Fruit fly (Drosophila melanogaster) whole organism, wandering third instar larva: Measurements from ENCODE around the gene Jwa.

Experiments used
- Abd-B ChIP-seq: fragments of >200 bp; optimal IDR thresholded peaks from 2 replicates; lab custom pipeline; 2017; ENCODE audit warnings: missing biosample characterization, missing genetic modification characterization
- CG32264 ChIP-seq: fragments of 200-800 bp; sonication (Bioruptor generic); optimal IDR thresholded peaks from 2 replicates; lab custom pipeline; 2016; ENCODE audit warnings: missing biosample characterization, missing genetic modification characterization
- CG9705 ChIP-seq: fragments of 200-800 bp; sonication (Bioruptor generic); optimal IDR thresholded peaks from 2 replicates; lab custom pipeline; 2018; ENCODE audit warnings: missing biosample characterization, mild to moderate bottlenecking, missing genetic modification characterization
- CrebA ChIP-seq: fragments of 200-800 bp; sonication (Bioruptor generic); optimal IDR thresholded peaks from 2 replicates; lab custom pipeline; 2016; ENCODE audit warnings: missing biosample characterization, mild to moderate bottlenecking, missing genetic modification characterization, borderline replicate concordance
- Dfd ChIP-seq: fragments of >200 bp; optimal IDR thresholded peaks from 2 replicates; lab custom pipeline; 2017; ENCODE audit warnings: missing biosample characterization, missing genetic modification characterization
- Dif ChIP-seq: fragments of 200-275, 200-300 bp; sonication (Bioruptor generic); optimal IDR thresholded peaks from 2 replicates; lab custom pipeline; 2018; ENCODE audit warnings: missing biosample characterization, missing genetic modification characterization; ENCODE audit not compliant: partially characterized antibody
- GATAd ChIP-seq: sonication (Bioruptor generic); optimal IDR thresholded peaks from 2 replicates; lab custom pipeline; 2016; ENCODE audit warnings: missing biosample characterization, missing genetic modification characterization
- HLH106 ChIP-seq: fragments of 200-800 bp; optimal IDR thresholded peaks from 3 replicates; lab custom pipeline; 2019; ENCODE audit warnings: missing biosample characterization, mild to moderate bottlenecking, missing genetic modification characterization, moderate library complexity
- Hnf4 ChIP-seq: fragments of 200-800 bp; sonication (Bioruptor generic); optimal IDR thresholded peaks from 2 replicates; lab custom pipeline; 2016; ENCODE audit warnings: missing biosample characterization, mild to moderate bottlenecking, missing genetic modification characterization
- Hr78 ChIP-seq: fragments of >200 bp; optimal IDR thresholded peaks from 2 replicates; lab custom pipeline; 2017; ENCODE audit warnings: missing biosample characterization, missing genetic modification characterization
- Hr83 ChIP-seq: fragments of 200-300 bp; sonication (Bioruptor generic); optimal IDR thresholded peaks from 2 replicates; lab custom pipeline; 2016; ENCODE audit warnings: missing biosample characterization, mild to moderate bottlenecking, missing genetic modification characterization, moderate library complexity; ENCODE audit not compliant: poor library complexity, severe bottlenecking
- Jra ChIP-seq: sonication (Bioruptor generic); optimal IDR thresholded peaks from 2 replicates; lab custom pipeline; 2016; ENCODE audit warnings: missing biosample characterization, missing genetic modification characterization
- Mio ChIP-seq: sonication (Bioruptor generic); optimal IDR thresholded peaks from 2 replicates; lab custom pipeline; 2016; ENCODE audit warnings: missing biosample characterization, missing genetic modification characterization
- Myc ChIP-seq: fragments of >200 bp; optimal IDR thresholded peaks from 2 replicates; lab custom pipeline; 2017
- N ChIP-seq: fragments of >200 bp; optimal IDR thresholded peaks from 2 replicates; lab custom pipeline; 2018; ENCODE audit warnings: missing biosample characterization, missing external identifiers, missing genetic modification characterization
- OdsH ChIP-seq: fragments of 200-800 bp; sonication (Bioruptor generic); optimal IDR thresholded peaks from 2 replicates; lab custom pipeline; 2016; ENCODE audit warnings: missing biosample characterization, mild to moderate bottlenecking, missing genetic modification characterization
- Rel ChIP-seq, 2 experiments: fragments of 200-800 bp; sonication (Bioruptor generic) in 1 of 2; optimal IDR thresholded peaks; 2 replicates in 1 of 2; 3 replicates in 1 of 2; lab custom pipeline; 2016 to 2019; ENCODE audit warnings: mild to moderate bottlenecking in 2 of 2, missing biosample characterization in 2 of 2, missing genetic modification characterization in 2 of 2, moderate library complexity in 1 of 2
- Sp1 ChIP-seq: fragments of 200-800 bp; sonication (Bioruptor generic); optimal IDR thresholded peaks from 3 replicates; lab custom pipeline; 2019; ENCODE audit warnings: missing biosample characterization, mild to moderate bottlenecking, missing genetic modification characterization, moderate library complexity
- Vsx2 ChIP-seq: fragments of 200-300, 225-300 bp; sonication (Bioruptor generic); optimal IDR thresholded peaks from 2 replicates; lab custom pipeline; 2018; ENCODE audit warnings: missing biosample characterization, missing genetic modification characterization; ENCODE audit not compliant: partially characterized antibody
- br ChIP-seq: fragments of 200-800 bp; sonication (Bioruptor generic); optimal IDR thresholded peaks from 2 replicates; lab custom pipeline; 2016; ENCODE audit warnings: missing biosample characterization, missing genetic modification characterization
- brk ChIP-seq: fragments of 200-800 bp; sonication (Bioruptor generic); optimal IDR thresholded peaks from 2 replicates; lab custom pipeline; 2016; ENCODE audit warnings: missing biosample characterization, mild to moderate bottlenecking, missing genetic modification characterization
- dl ChIP-seq, 2 experiments: fragments of 175-275, 200-275 bp in 1 of 2; fragments of 200-275 bp in 1 of 2; sonication (Bioruptor generic); optimal IDR thresholded peaks; lab custom pipeline; 2018; ENCODE audit warnings: mild to moderate bottlenecking in 2 of 2, missing biosample characterization in 2 of 2, missing genetic modification characterization in 2 of 2, moderate library complexity in 2 of 2; ENCODE audit not compliant: partially characterized antibody in 2 of 2, insufficient read depth in 1 of 2
- dmrt93B ChIP-seq: fragments of 200-800 bp; sonication (Bioruptor generic); optimal IDR thresholded peaks from 2 replicates; lab custom pipeline; 2018; ENCODE audit warnings: missing biosample characterization, mild to moderate bottlenecking, missing genetic modification characterization
- dsf ChIP-seq: sonication (Bioruptor generic); optimal IDR thresholded peaks from 2 replicates; lab custom pipeline; 2016; ENCODE audit warnings: missing biosample characterization, missing genetic modification characterization, borderline replicate concordance
- ey ChIP-seq: fragments of 200-800 bp; sonication (Bioruptor generic); optimal IDR thresholded peaks from 2 replicates; lab custom pipeline; 2016; ENCODE audit warnings: missing biosample characterization, missing genetic modification characterization
- foxo ChIP-seq, 2 experiments: fragments of 200-800 bp; sonication (Bioruptor generic); optimal IDR thresholded peaks; 2 replicates in 1 of 2; 3 replicates in 1 of 2; lab custom pipeline; 2016 to 2017; ENCODE audit warnings: missing biosample characterization in 2 of 2, missing genetic modification characterization in 2 of 2
- fru ChIP-seq: fragments of 200-800 bp; sonication (Bioruptor generic); optimal IDR thresholded peaks from 3 replicates; lab custom pipeline; 2016; ENCODE audit warnings: missing biosample characterization, mild to moderate bottlenecking, missing genetic modification characterization
- h ChIP-seq: fragments of 200-800 bp; sonication (Bioruptor generic); optimal IDR thresholded peaks from 3 replicates; lab custom pipeline; 2016; ENCODE audit warnings: missing biosample characterization, mild to moderate bottlenecking, missing genetic modification characterization
- jim ChIP-seq: fragments of 175-275, 200-325 bp; sonication (Bioruptor generic); optimal IDR thresholded peaks from 2 replicates; lab custom pipeline; 2016; ENCODE audit warnings: missing biosample characterization, mild to moderate bottlenecking, missing genetic modification characterization
- lola ChIP-seq: fragments of >200 bp; optimal IDR thresholded peaks from 2 replicates; lab custom pipeline; 2017; ENCODE audit warnings: missing biosample characterization, missing genetic modification characterization
- pan ChIP-seq: fragments of >200 bp; optimal IDR thresholded peaks from 2 replicates; lab custom pipeline; 2017
- psq ChIP-seq: fragments of 200-800 bp; sonication (Bioruptor generic); optimal IDR thresholded peaks from 3 replicates; lab custom pipeline; 2017; ENCODE audit warnings: missing biosample characterization, mild to moderate bottlenecking, missing genetic modification characterization, moderate library complexity
- rgr ChIP-seq: fragments of 200-800 bp; sonication (Bioruptor generic); optimal IDR thresholded peaks from 3 replicates; lab custom pipeline; 2016; ENCODE audit warnings: missing biosample characterization, mild to moderate bottlenecking, missing genetic modification characterization
- sage ChIP-seq: fragments of 200-800 bp; sonication (Bioruptor generic); optimal IDR thresholded peaks from 2 replicates; lab custom pipeline; 2016; ENCODE audit warnings: missing biosample characterization, mild to moderate bottlenecking, missing genetic modification characterization
- sv ChIP-seq: fragments of 200-800 bp; sonication (Bioruptor generic); optimal IDR thresholded peaks from 3 replicates; lab custom pipeline; 2016; ENCODE audit warnings: missing biosample characterization, missing genetic modification characterization
- tai ChIP-seq: sonication (Bioruptor generic); optimal IDR thresholded peaks from 2 replicates; lab custom pipeline; 2016; ENCODE audit warnings: missing biosample characterization, missing genetic modification characterization
- usp ChIP-seq: fragments of >200 bp; optimal IDR thresholded peaks from 2 replicates; lab custom pipeline; 2017; ENCODE audit warnings: missing biosample characterization, missing genetic modification characterization
- woc ChIP-seq: sonication (Bioruptor generic); optimal IDR thresholded peaks from 2 replicates; lab custom pipeline; 2016; ENCODE audit warnings: missing biosample characterization, mild to moderate bottlenecking, missing genetic modification characterization

Gene Jwa

dm6 chr2L:18713686-18714085 lies 8.2 kb upstream of the Jwa start, which contains the start of gene Irk3:
TSS of gene Irk3 (minus strand) at chr2L:18713748.
- no peak for TF ChIP-seq Vsx2 (GFP tag; lab: Kevin White, UChicago)
- TF ChIP-seq OdsH (GFP tag; lab: Kevin White, UChicago): no peak
- no peak for TF ChIP-seq sage
- no peak for TF ChIP-seq psq (GFP tag; lab: Kevin White, UChicago)
- no peak for TF ChIP-seq Rel (GFP tag; optimal IDR thresholded peaks at IDR 0.05; lab: Kevin White, UChicago)
- no peak for TF ChIP-seq Rel (tag; optimal IDR thresholded peaks at IDR 0.05; lab: Kevin White, UChicago)
- no peak for TF ChIP-seq jim (GFP tag; lab: Kevin White, UChicago)
- no peak for TF ChIP-seq N (GFP tag; lab: Kevin White, UChicago)
- no peak for TF ChIP-seq lola (GFP tag; lab: Kevin White, UChicago)
- no peak for TF ChIP-seq pan
- no peak for TF ChIP-seq GATAd (GFP tag; lab: Kevin White, UChicago)
- no peak for TF ChIP-seq CG32264 (GFP tag; lab: Kevin White, UChicago)

dm6 chr2L:18708239-18708891 lies 2.9 kb upstream of the Jwa start, which contains the start of the genes Faf2 and Grip71:
TSS of gene Faf2 (minus strand) at chr2L:18708688.
TSS of gene Grip71 (plus strand) at chr2L:18708846.
- no peak for TF ChIP-seq Myc (lab: Kevin White, UChicago)
- TF ChIP-seq psq (GFP tag; lab: Kevin White, UChicago): peak; percentile 62
- TF ChIP-seq br (GFP tag; lab: Kevin White, UChicago): peak; percentile 60
- no peak for TF ChIP-seq Mio (GFP tag; lab: Kevin White, UChicago)
- TF ChIP-seq Hnf4 (GFP tag; lab: Kevin White, UChicago): peak; percentile 77
- TF ChIP-seq pan: no peak
- no peak for TF ChIP-seq Hr78 (GFP tag; lab: Kevin White, UChicago)
- TF ChIP-seq Hr83: no peak
- peak; percentile 73 for TF ChIP-seq N (GFP tag; lab: Kevin White, UChicago)
- TF ChIP-seq sv (GFP tag; lab: Kevin White, UChicago): peak; percentile 57
- peak; percentile 3 for TF ChIP-seq Rel (GFP tag; optimal IDR thresholded peaks at IDR 0.05; lab: Kevin White, UChicago)
- TF ChIP-seq Rel (tag; optimal IDR thresholded peaks at IDR 0.05; lab: Kevin White, UChicago): peak; percentile 60
- peak; percentile 57 for TF ChIP-seq CG9705 (GFP tag; lab: Kevin White, UChicago)
- TF ChIP-seq jim (GFP tag; lab: Kevin White, UChicago): no peak
- TF ChIP-seq OdsH (GFP tag; lab: Kevin White, UChicago): peak; percentile 42
- peak in 1 of 2 experiments; percentile 81 for TF ChIP-seq foxo (GFP tag; optimal IDR thresholded peaks at IDR 0.05; lab: Kevin White, UChicago)
- TF ChIP-seq Sp1: peak; percentile 66
- no peak for TF ChIP-seq lola (GFP tag; lab: Kevin White, UChicago)
- peak; percentile 82 for TF ChIP-seq rgr (GFP tag; lab: Kevin White, UChicago)
- TF ChIP-seq sage: peak; percentile 72
- TF ChIP-seq dl (GFP tag; optimal IDR thresholded peaks at IDR 0.05; lab: Kevin White, UChicago; ENCODE audit: insufficient read depth in 1 of 2, partially characterized antibody in 2 of 2): no peak
- no peak for TF ChIP-seq CrebA (GFP tag; lab: Kevin White, UChicago)
- peak; percentile 61 for TF ChIP-seq woc
- TF ChIP-seq ey (GFP tag; lab: Kevin White, UChicago): peak; percentile 74
- TF ChIP-seq HLH106 (tag; lab: Kevin White, UChicago): peak; percentile 88
- TF ChIP-seq Vsx2 (GFP tag; lab: Kevin White, UChicago): no peak
- TF ChIP-seq fru (GFP tag; lab: Kevin White, UChicago): peak; percentile 72
- TF ChIP-seq usp (GFP tag; lab: Kevin White, UChicago): no peak
- TF ChIP-seq CG32264 (GFP tag; lab: Kevin White, UChicago): peak; percentile 51
- TF ChIP-seq dmrt93B (GFP tag; lab: Kevin White, UChicago): peak; percentile 83
- no peak for TF ChIP-seq Abd-B (GFP tag; lab: Kevin White, UChicago)
- TF ChIP-seq tai: no peak
- TF ChIP-seq brk (GFP tag; lab: Kevin White, UChicago): no peak
- TF ChIP-seq GATAd (GFP tag; lab: Kevin White, UChicago): peak; percentile 36
- TF ChIP-seq Dif (GFP tag; lab: Kevin White, UChicago): no peak
- TF ChIP-seq dsf (GFP tag; lab: Kevin White, UChicago): peak; percentile 60
- peak; percentile 39 for TF ChIP-seq Jra (GFP tag; lab: Kevin White, UChicago)
- no peak for TF ChIP-seq Dfd (GFP tag; lab: Kevin White, UChicago)
- TF ChIP-seq h (GFP tag; lab: Kevin White, UChicago): peak; percentile 79
